Worm (Caenorhabditis elegans) whole organism, midembryonic: ENCODE measurements around the gene nspb-5.

Experiments
- flt-1 ChIP-seq: fragments of 200-800 bp; sonication (Bioruptor generic); IDR thresholded peaks from 2 replicates; pipeline ENCODE4 v1.3.6; 2022; ENCODE audit warnings: missing genetic modification characterization, missing compliant biosample characterization
- tab-1 ChIP-seq: fragments of 200-800 bp; sonication (Bioruptor generic); IDR thresholded peaks from 2 replicates; pipeline ENCODE4 v1.3.6; 2022; ENCODE audit warnings: missing genetic modification characterization, missing compliant biosample characterization
- ztf-29 ChIP-seq: fragments of 200-800 bp; sonication (Bioruptor generic); IDR thresholded peaks from 2 replicates; pipeline ENCODE4 v1.3.6; 2022; ENCODE audit warnings: missing genetic modification reagents, missing genetic modification characterization, missing compliant biosample characterization

ce11 chrIV:6618607-6619006, 19.8 kb downstream of the nspb-5 start:
- TF ChIP-seq ztf-29 (GFP tag; lab: Robert Waterston, UW) (no peak), flt-1 (GFP tag; lab: Robert Waterston, UW) (no peak), tab-1 (no peak)
